Worm (Caenorhabditis elegans): ENCODE measurements around the gene unc-1.

DNA sequence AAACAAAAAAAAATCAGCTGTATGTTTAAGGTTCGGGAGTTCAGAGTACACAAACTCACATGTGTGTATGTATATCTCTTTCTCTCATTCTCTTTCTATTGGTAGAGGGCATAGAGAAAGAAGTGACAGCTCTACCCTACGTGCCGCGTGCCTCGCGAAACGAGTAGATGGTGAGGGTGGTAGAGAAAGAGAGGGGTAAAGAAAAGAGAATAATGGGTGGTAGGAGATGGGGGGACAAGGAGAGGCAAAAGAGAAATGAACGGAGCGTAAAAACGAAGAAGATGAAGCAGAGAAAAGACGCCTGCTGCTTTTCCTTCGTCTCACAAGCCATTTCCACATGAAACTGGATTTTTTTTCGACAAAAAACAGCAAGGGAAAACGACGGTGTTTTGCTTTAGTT lies 30.9 kb upstream of the unc-1 start:
- TF ChIP-seq nhr-76 (tag; optimal IDR thresholded peaks at IDR 0.05) (no peak), unc-62 (GFP tag; optimal IDR thresholded peaks at IDR 0.05) (peak; percentile 99), nhr-2 (tag; optimal IDR thresholded peaks at IDR 0.05) (no peak), mep-1 (tag; optimal IDR thresholded peaks at IDR 0.05) (peak; percentile 83), ztf-11 (tag; optimal IDR thresholded peaks at IDR 0.05) (no peak), elt-3 (tag; optimal IDR thresholded peaks at IDR 0.05) (no peak), lin-13 (tag; optimal IDR thresholded peaks at IDR 0.05) (peak; percentile 13), lsy-2 (tag; optimal IDR thresholded peaks at IDR 0.05) (peak; percentile 30), elt-1 (tag; optimal IDR thresholded peaks at IDR 0.05; ENCODE audit: borderline replicate concordance, insufficient read depth) (no peak), blmp-1 (tag; optimal IDR thresholded peaks at IDR 0.05) (peak; percentile 54), snpc-4 (tag; optimal IDR thresholded peaks at IDR 0.05) (no peak), nhr-237 (tag; optimal IDR thresholded peaks at IDR 0.05) (peak; percentile 87), mab-5 (tag; optimal IDR thresholded peaks at IDR 0.05) (no peak)
